Fruit fly (Drosophila melanogaster): Measurements from ENCODE around the gene CG33700.
A peak's percentile ranks its signal among the peaks of the same experiment; 100 is the strongest.

DNA sequence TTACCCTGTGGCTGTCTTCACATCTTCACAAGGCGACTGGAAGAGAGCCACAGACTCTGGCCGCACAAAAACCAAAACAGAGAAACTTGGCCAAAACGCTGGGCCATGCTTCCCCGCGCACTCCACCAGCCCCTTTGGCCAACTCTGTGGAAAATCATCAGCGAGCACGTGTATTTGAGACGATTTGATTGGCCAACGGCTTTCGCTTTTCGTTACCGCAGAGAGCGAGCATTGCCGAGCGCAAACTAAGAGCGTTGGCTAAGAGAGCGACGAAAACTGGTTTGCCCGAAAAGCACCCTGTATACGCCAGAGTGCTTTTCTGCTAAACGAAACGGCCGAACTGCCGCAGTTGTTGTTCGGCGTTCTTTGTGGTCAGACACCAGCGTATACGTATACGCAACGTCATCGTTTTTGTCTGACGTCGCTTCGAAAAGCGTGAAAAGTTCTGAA is 21.6 kb upstream of the CG33700 start, which contains the start of gene CG42673:
- TF ChIP-seq CG1620 (GFP tag; optimal IDR thresholded peaks at IDR 0.05) (no peak), CG33017 (tag; optimal IDR thresholded peaks at IDR 0.05) (no peak), kay (GFP tag; ENCODE audit: borderline replicate concordance) (no peak), Mnt (GFP tag; optimal IDR thresholded peaks at IDR 0.05) (peak; percentile 93), CG11617 (GFP tag; optimal IDR thresholded peaks at IDR 0.05) (no peak), cic (GFP tag; optimal IDR thresholded peaks at IDR 0.05) (no peak)

Measured in whole organism, adult.